Fruit fly (Drosophila melanogaster) Kc167 (cell line): ENCODE data around the gene mRpL10.

ENCODE experiments used
- Sin3A ChIP-seq: fragments of >200 bp; optimal IDR thresholded peaks from 2 replicates; lab custom pipeline; 2018; ENCODE audit warnings: missing external identifiers
- h ChIP-seq: fragments of >200 bp; optimal IDR thresholded peaks from 3 replicates; lab custom pipeline; 2018; ENCODE audit warnings: missing external identifiers

DNA sequence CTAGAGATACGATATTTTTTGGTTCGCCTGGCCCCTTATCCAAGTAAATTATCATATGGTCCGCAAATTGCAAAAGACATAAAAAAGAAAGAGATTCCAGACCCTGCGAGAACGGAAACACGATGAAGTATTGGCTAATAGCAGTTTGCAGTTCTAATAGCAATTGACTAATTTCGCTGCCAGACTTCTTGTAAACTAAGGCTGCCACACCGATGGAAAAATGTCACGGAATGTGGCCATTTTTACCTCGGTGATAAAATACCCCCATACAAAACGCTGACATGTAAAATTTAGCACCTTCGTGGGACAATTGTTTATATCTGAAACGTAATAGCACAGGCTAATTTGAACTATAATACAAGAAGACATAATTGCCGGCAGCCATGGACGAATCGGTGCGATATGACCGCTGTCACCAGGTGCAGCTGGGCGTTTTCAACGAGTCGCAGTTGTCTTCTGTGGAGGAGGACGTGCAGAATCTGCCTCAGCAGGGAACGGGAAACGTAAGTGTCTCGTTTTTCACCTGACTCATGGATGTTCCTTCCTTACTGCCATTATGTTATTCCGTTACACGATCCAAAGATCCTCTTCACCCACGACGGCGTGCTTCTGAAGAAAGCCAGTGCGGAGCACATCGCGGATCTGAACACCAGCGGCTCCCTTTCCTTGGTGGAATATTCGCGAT, 3.7 kb downstream of the mRpL10 start, which contains the start of the genes Tbc1d15-17 and CG11617:
- no peak for TF ChIP-seq Sin3A (lab: Kevin White, UChicago)
- no peak for TF ChIP-seq h (lab: Kevin White, UChicago)
